Fruit fly (Drosophila melanogaster) whole organism, embryonic: ENCODE data around the gene Mekk1.

Experiments used
- CG17612 ChIP-seq: fragments of 200-800 bp; sonication (Bioruptor generic); IDR thresholded peaks from 2 replicates; pipeline ENCODE4 v1.3.6; 2022; ENCODE audit warnings: missing biosample characterization, missing genetic modification characterization
- CG4424 ChIP-seq: fragments of 200-800 bp; sonication (Bioruptor generic); optimal IDR thresholded peaks from 3 replicates; lab custom pipeline; 2016; ENCODE audit warnings: missing biosample characterization, missing genetic modification characterization
- CHES-1-like ChIP-seq: fragments of 200-800 bp; sonication (Bioruptor generic); optimal IDR thresholded peaks from 2 replicates; lab custom pipeline; 2016; ENCODE audit warnings: missing biosample characterization, missing genetic modification characterization
- HHEX ChIP-seq: fragments of 200-800 bp; sonication (Bioruptor generic); optimal IDR thresholded peaks from 3 replicates; lab custom pipeline; 2017; ENCODE audit warnings: missing biosample characterization, mild to moderate bottlenecking, missing genetic modification characterization, missing genetic modification reagents
- HLH3B ChIP-seq: fragments of 200-800 bp; sonication (Bioruptor generic); IDR thresholded peaks from 2 replicates; pipeline ENCODE4 v1.3.6; 2022; ENCODE audit warnings: missing biosample characterization, missing genetic modification characterization
- Meics ChIP-seq: fragments of 200-800 bp; sonication (Bioruptor generic); optimal IDR thresholded peaks from 2 replicates; lab custom pipeline; 2017; ENCODE audit warnings: missing biosample characterization, mild to moderate bottlenecking, missing genetic modification characterization
- Vsx1 ChIP-seq: fragments of 200-800 bp; sonication (Bioruptor generic); optimal IDR thresholded peaks from 2 replicates; lab custom pipeline; 2017; ENCODE audit warnings: missing biosample characterization, mild to moderate bottlenecking, missing genetic modification characterization, missing genetic modification reagents
- ase ChIP-seq: fragments of 200-800 bp; sonication (Bioruptor generic); IDR thresholded peaks from 3 replicates; pipeline ENCODE4 v1.3.6; 2022; ENCODE audit warnings: missing biosample characterization, missing genetic modification characterization
- bsh ChIP-seq, 2 experiments: fragments of 200-800 bp; sonication (Bioruptor generic); optimal IDR thresholded peaks; 2 replicates each; lab custom pipeline; 2017 to 2018; ENCODE audit warnings: mild to moderate bottlenecking in 2 of 2, missing biosample characterization in 2 of 2, missing genetic modification characterization in 2 of 2, moderate library complexity in 1 of 2
- btn ChIP-seq: fragments of 200-800 bp; sonication (Bioruptor generic); optimal IDR thresholded peaks from 2 replicates; lab custom pipeline; 2016; ENCODE audit warnings: missing biosample characterization, missing genetic modification characterization
- cad ChIP-seq: fragments of >200 bp; optimal IDR thresholded peaks from 2 replicates; lab custom pipeline; 2017; ENCODE audit warnings: missing biosample characterization, missing genetic modification characterization
- nerfin-1 ChIP-seq: fragments of 200-800 bp; sonication (Bioruptor generic); optimal IDR thresholded peaks from 3 replicates; lab custom pipeline; 2019; ENCODE audit warnings: missing biosample characterization, mild to moderate bottlenecking, missing genetic modification characterization, moderate library complexity
- zfh1 ChIP-seq: fragments of 200-800 bp; sonication (Bioruptor generic); IDR thresholded peaks from 3 replicates; pipeline ENCODE4 v1.3.6; 2022; ENCODE audit warnings: missing biosample characterization, missing genetic modification characterization

dm6 chr3R:18749786-18750185, 6.4 kb upstream of the Mekk1 start:
- TF ChIP-seq HLH3B (GFP tag; lab: Robert Waterston, UW) (no peak), CG17612 (GFP tag; lab: Robert Waterston, UW) (no peak), ase (no peak), Vsx1 (GFP tag; lab: Kevin White, UChicago) (no peak), cad (GFP tag; lab: Kevin White, UChicago) (no peak), HHEX (no peak), Meics (GFP tag; lab: Kevin White, UChicago) (no peak), nerfin-1 (tag; lab: Kevin White, UChicago) (no peak), CHES-1-like (GFP tag; lab: Kevin White, UChicago) (no peak), bsh (GFP tag; optimal IDR thresholded peaks at IDR 0.05; lab: Kevin White, UChicago) (no peak), zfh1 (GFP tag; lab: Robert Waterston, UW) (no peak), btn (GFP tag; lab: Kevin White, UChicago) (no peak), CG4424 (GFP tag; lab: Kevin White, UChicago) (no peak)
